Worm (Caenorhabditis elegans): ENCODE measurements around the gene C06C3.3.

DNA sequence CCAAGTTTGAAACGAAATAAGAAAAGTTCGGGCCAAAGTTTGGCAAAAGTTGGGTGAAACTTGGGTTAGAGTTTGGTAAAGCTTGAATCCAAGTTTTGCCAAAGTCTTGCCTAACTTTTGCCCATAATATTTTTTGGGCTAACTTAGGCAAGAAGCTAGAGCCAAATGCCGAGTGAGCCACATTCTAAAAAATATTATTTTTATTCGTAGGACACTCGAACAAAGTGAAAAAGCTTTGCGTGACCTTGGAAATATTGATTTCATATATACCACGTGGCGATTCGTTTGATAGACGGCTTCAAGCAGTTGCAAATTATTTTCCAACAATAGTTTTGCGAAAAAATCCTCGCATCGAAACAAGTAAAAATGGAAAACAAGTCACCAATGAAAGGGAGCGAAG is 31.6 kb upstream of the C06C3.3 start, which contains the start of gene Y51B9A.5:
- TF ChIP-seq ceh-79 (tag; optimal IDR thresholded peaks at IDR 0.05) (no peak), nhr-90 (tag; optimal IDR thresholded peaks at IDR 0.05) (no peak), mxl-1 (tag; optimal IDR thresholded peaks at IDR 0.05) (no peak), sptf-2 (GFP tag; optimal IDR thresholded peaks at IDR 0.05) (no peak), let-526 (GFP tag; IDR thresholded peaks at IDR 0.05) (no peak), C17E4.6 (GFP tag; IDR thresholded peaks at IDR 0.05) (no peak), B0019.2 (GFP tag; conservative IDR thresholded peaks at IDR 0.05) (no peak), aptf-2 (GFP tag; conservative IDR thresholded peaks at IDR 0.05) (no peak), ekl-4 (GFP tag; IDR thresholded peaks at IDR 0.05) (no peak), ccch-3 (GFP tag; optimal IDR thresholded peaks at IDR 0.05) (no peak), ama-1 (optimal IDR thresholded peaks at IDR 0.05) (no peak), ama-1 (GFP tag; optimal IDR thresholded peaks at IDR 0.05) (no peak)
